Fruit fly (Drosophila melanogaster) whole organism, embryonic: ENCODE measurements around the gene CG10068.
A peak's percentile ranks its signal among the peaks of the same experiment; 100 is the strongest.

Source experiments
- Antp ChIP-seq: fragments of 200-800 bp; sonication (Bioruptor generic); optimal IDR thresholded peaks from 3 replicates; lab custom pipeline; 2016; ENCODE audit warnings: missing biosample characterization, missing genetic modification characterization
- Atf-2 ChIP-seq: fragments of 200-800 bp; sonication (Bioruptor generic); optimal IDR thresholded peaks from 2 replicates; lab custom pipeline; 2016; ENCODE audit warnings: missing biosample characterization, missing genetic modification characterization
- CG10267 ChIP-seq: fragments of 200-800 bp; sonication (Bioruptor generic); optimal IDR thresholded peaks from 2 replicates; lab custom pipeline; 2018; ENCODE audit warnings: missing biosample characterization, mild to moderate bottlenecking, missing genetic modification characterization, moderate library complexity
- CG11456 ChIP-seq: fragments of 200-800 bp; sonication (Bioruptor generic); IDR thresholded peaks from 3 replicates; pipeline ENCODE4 v1.3.6; 2022; ENCODE audit warnings: missing biosample characterization, missing genetic modification characterization
- CG11504 ChIP-seq: fragments of 200-800 bp; sonication (Bioruptor generic); optimal IDR thresholded peaks from 3 replicates; lab custom pipeline; 2019; ENCODE audit warnings: missing biosample characterization, mild to moderate bottlenecking, missing genetic modification characterization, moderate library complexity
- CG11723 ChIP-seq: fragments of 200-800 bp; sonication (Bioruptor generic); optimal IDR thresholded peaks from 2 replicates; lab custom pipeline; 2017; ENCODE audit warnings: missing biosample characterization, mild to moderate bottlenecking, missing genetic modification characterization
- CG12391 ChIP-seq: fragments of 200-800 bp; sonication (Bioruptor generic); optimal IDR thresholded peaks from 3 replicates; lab custom pipeline; 2018; ENCODE audit warnings: missing biosample characterization, mild to moderate bottlenecking, missing genetic modification characterization, moderate library complexity
- CG12942 ChIP-seq: fragments of 200-800 bp; sonication (Bioruptor generic); optimal IDR thresholded peaks from 3 replicates; lab custom pipeline; 2016; ENCODE audit warnings: missing biosample characterization, missing genetic modification characterization
- CG13296 ChIP-seq: fragments of 200-800 bp; sonication (Bioruptor generic); optimal IDR thresholded peaks from 3 replicates; lab custom pipeline; 2018; ENCODE audit warnings: missing biosample characterization, mild to moderate bottlenecking, missing genetic modification characterization
- CG15696 ChIP-seq: fragments of 200-800 bp; sonication (Bioruptor generic); optimal IDR thresholded peaks from 2 replicates; lab custom pipeline; 2019; ENCODE audit warnings: missing biosample characterization, mild to moderate bottlenecking, missing genetic modification characterization, moderate library complexity
- CG1792 ChIP-seq: fragments of 200-800 bp; sonication (Bioruptor generic); optimal IDR thresholded peaks from 2 replicates; lab custom pipeline; 2016; ENCODE audit warnings: missing biosample characterization, missing genetic modification characterization
- CG18476 ChIP-seq: fragments of 200-800 bp; sonication (Bioruptor generic); optimal IDR thresholded peaks from 2 replicates; lab custom pipeline; 2016; ENCODE audit warnings: missing biosample characterization, mild to moderate bottlenecking, missing genetic modification characterization
- CG18619 ChIP-seq: fragments of 200-800 bp; sonication (Bioruptor generic); optimal IDR thresholded peaks from 3 replicates; lab custom pipeline; 2017; ENCODE audit warnings: missing biosample characterization, mild to moderate bottlenecking, missing genetic modification characterization
- CG31224 ChIP-seq: fragments of 200-800 bp; sonication (Bioruptor generic); IDR thresholded peaks from 2 replicates; pipeline ENCODE4 v1.3.6; 2022; ENCODE audit warnings: missing biosample characterization, missing genetic modification characterization
- CG4424 ChIP-seq: fragments of 200-800 bp; sonication (Bioruptor generic); optimal IDR thresholded peaks from 3 replicates; lab custom pipeline; 2016; ENCODE audit warnings: missing biosample characterization, missing genetic modification characterization
- CG4820 ChIP-seq: fragments of 200-800 bp; sonication (Bioruptor generic); optimal IDR thresholded peaks from 3 replicates; lab custom pipeline; 2016; ENCODE audit warnings: missing biosample characterization, missing genetic modification characterization
- CG5180 ChIP-seq: fragments of 200-800 bp; sonication (Bioruptor generic); optimal IDR thresholded peaks from 3 replicates; lab custom pipeline; 2017; ENCODE audit warnings: missing biosample characterization, missing genetic modification characterization, mild to moderate bottlenecking, moderate library complexity, missing genetic modification reagents
- CG5245 ChIP-seq: fragments of 200-800 bp; sonication (Bioruptor generic); optimal IDR thresholded peaks from 3 replicates; lab custom pipeline; 2016; ENCODE audit warnings: missing biosample characterization, missing genetic modification characterization
- CG7745 ChIP-seq: fragments of 200-800 bp; sonication (Bioruptor generic); optimal IDR thresholded peaks from 2 replicates; lab custom pipeline; 2018; ENCODE audit warnings: missing biosample characterization, mild to moderate bottlenecking, missing genetic modification characterization, moderate library complexity
- CG7928 ChIP-seq: fragments of 200-800 bp; sonication (Bioruptor generic); optimal IDR thresholded peaks from 2 replicates; lab custom pipeline; 2017; ENCODE audit warnings: missing biosample characterization, mild to moderate bottlenecking, missing genetic modification characterization
- CG8089 ChIP-seq: fragments of 200-800 bp; sonication (Bioruptor generic); optimal IDR thresholded peaks from 3 replicates; lab custom pipeline; 2016; ENCODE audit warnings: missing biosample characterization, missing genetic modification characterization
- CG9932 ChIP-seq: fragments of 200-800 bp; sonication (Bioruptor generic); IDR thresholded peaks from 2 replicates; pipeline ENCODE4 v1.3.6; 2022; ENCODE audit warnings: missing biosample characterization, missing genetic modification characterization
- CkIIα-i1 ChIP-seq: fragments of 200-800 bp; sonication (Bioruptor generic); IDR thresholded peaks from 2 replicates; pipeline ENCODE4 v1.3.6; 2022; ENCODE audit warnings: missing biosample characterization, missing genetic modification characterization
- Dad ChIP-seq: fragments of 200-800 bp; sonication (Bioruptor generic); optimal IDR thresholded peaks from 3 replicates; lab custom pipeline; 2016; ENCODE audit warnings: missing biosample characterization, missing genetic modification characterization
- Dp ChIP-seq: fragments of 200-800 bp; sonication (Bioruptor generic); optimal IDR thresholded peaks from 2 replicates; lab custom pipeline; 2018; ENCODE audit warnings: missing biosample characterization, mild to moderate bottlenecking, missing genetic modification characterization, moderate library complexity
- GATAe ChIP-seq: fragments of 200-800 bp; sonication (Bioruptor generic); conservative IDR thresholded peaks from 2 replicates; pipeline ENCODE4 v1.3.6; 2022; ENCODE audit warnings: missing biosample characterization, missing genetic modification characterization
- HLH4C ChIP-seq: fragments of 200-800 bp; sonication (Bioruptor generic); IDR thresholded peaks from 3 replicates; pipeline ENCODE4 v1.3.6; 2022; ENCODE audit warnings: missing biosample characterization, missing genetic modification characterization; ENCODE audit not compliant: partially characterized antibody
- Hey ChIP-seq: fragments of 200-800 bp; sonication (Bioruptor generic); optimal IDR thresholded peaks from 3 replicates; lab custom pipeline; 2018; ENCODE audit warnings: missing biosample characterization, mild to moderate bottlenecking, missing genetic modification characterization
- HmgZ ChIP-seq: fragments of 200-800 bp; sonication (Bioruptor generic); optimal IDR thresholded peaks from 2 replicates; lab custom pipeline; 2018; ENCODE audit warnings: missing biosample characterization, mild to moderate bottlenecking, missing genetic modification characterization
- Hmx ChIP-seq: fragments of 200-800 bp; sonication (Bioruptor generic); optimal IDR thresholded peaks from 2 replicates; lab custom pipeline; 2016; ENCODE audit warnings: missing biosample characterization, missing genetic modification characterization
- NC2α ChIP-seq: fragments of 200-800 bp; sonication (Bioruptor generic); optimal IDR thresholded peaks from 2 replicates; lab custom pipeline; 2016; ENCODE audit warnings: missing biosample characterization, missing genetic modification characterization
- Pdp1 ChIP-seq, 2 experiments: fragments of 200-800 bp; sonication (Bioruptor generic); optimal IDR thresholded peaks; 3 replicates each; lab custom pipeline; 2016; ENCODE audit warnings: missing biosample characterization in 2 of 2, missing genetic modification characterization in 2 of 2, mild to moderate bottlenecking in 1 of 2, moderate library complexity in 1 of 2
- Poxn ChIP-seq: fragments of 200-800 bp; sonication (Bioruptor generic); IDR thresholded peaks from 2 replicates; pipeline ENCODE4 v1.3.6; 2022; ENCODE audit warnings: missing biosample characterization, missing genetic modification characterization
- Six4 ChIP-seq: fragments of 200-800 bp; sonication (Bioruptor generic); optimal IDR thresholded peaks from 2 replicates; lab custom pipeline; 2016; ENCODE audit warnings: missing biosample characterization, missing genetic modification characterization
- Ssrp ChIP-seq: fragments of 200-800 bp; sonication (Bioruptor generic); optimal IDR thresholded peaks from 2 replicates; lab custom pipeline; 2018; ENCODE audit warnings: missing biosample characterization, mild to moderate bottlenecking, missing genetic modification characterization, moderate library complexity
- ac ChIP-seq: fragments of 200-800 bp; sonication (Bioruptor generic); optimal IDR thresholded peaks from 3 replicates; lab custom pipeline; 2017; ENCODE audit warnings: missing biosample characterization, mild to moderate bottlenecking, missing genetic modification characterization
- bcd ChIP-seq: fragments of 200-800 bp; sonication (Bioruptor generic); optimal IDR thresholded peaks from 2 replicates; lab custom pipeline; 2017; ENCODE audit warnings: missing biosample characterization, mild to moderate bottlenecking, missing genetic modification characterization
- bsh ChIP-seq, 2 experiments: fragments of 200-800 bp; sonication (Bioruptor generic); optimal IDR thresholded peaks; 2 replicates each; lab custom pipeline; 2017 to 2018; ENCODE audit warnings: mild to moderate bottlenecking in 2 of 2, missing biosample characterization in 2 of 2, missing genetic modification characterization in 2 of 2, moderate library complexity in 1 of 2
- chm ChIP-seq: fragments of 200-800 bp; sonication (Bioruptor generic); IDR thresholded peaks from 2 replicates; pipeline ENCODE4 v1.3.6; 2022; ENCODE audit warnings: missing biosample characterization, missing genetic modification characterization
- gce ChIP-seq: fragments of 200-800 bp; sonication (Bioruptor generic); IDR thresholded peaks from 3 replicates; pipeline ENCODE4 v1.3.6; 2022; ENCODE audit warnings: missing biosample characterization, missing genetic modification characterization
- inv ChIP-seq: fragments of 200-800 bp; sonication (Bioruptor generic); IDR thresholded peaks from 2 replicates; pipeline ENCODE4 v1.3.6; 2022; ENCODE audit warnings: missing biosample characterization, missing genetic modification characterization; ENCODE audit not compliant: partially characterized antibody
- kay ChIP-seq: fragments of 200-800 bp; sonication (Bioruptor generic); optimal IDR thresholded peaks from 2 replicates; lab custom pipeline; 2016; ENCODE audit warnings: missing biosample characterization, missing genetic modification characterization
- p53 ChIP-seq: fragments of 200-800 bp; sonication (Bioruptor generic); optimal IDR thresholded peaks from 2 replicates; lab custom pipeline; 2016; ENCODE audit warnings: missing biosample characterization, missing genetic modification characterization
- sens ChIP-seq: fragments of 200-800 bp; sonication (Bioruptor generic); peaks from one replicate; lab custom pipeline; 2016; ENCODE audit warnings: missing biosample characterization, missing genetic modification characterization
- sna ChIP-seq: fragments of 200-800 bp; sonication (Bioruptor generic); IDR thresholded peaks from 2 replicates; pipeline ENCODE4 v1.3.6; 2022; ENCODE audit warnings: missing biosample characterization, missing genetic modification characterization; ENCODE audit not compliant: partially characterized antibody
- toy ChIP-seq: fragments of 200-800 bp; sonication (Bioruptor generic); IDR thresholded peaks from 2 replicates; pipeline ENCODE4 v1.3.6; 2022; ENCODE audit warnings: missing biosample characterization, missing genetic modification characterization
- trem ChIP-seq: fragments of 200-800 bp; optimal IDR thresholded peaks from 3 replicates; lab custom pipeline; 2019; ENCODE audit warnings: missing biosample characterization, mild to moderate bottlenecking, missing genetic modification characterization, moderate library complexity
- wdn ChIP-seq: fragments of 200-800 bp; sonication (Bioruptor generic); IDR thresholded peaks from 2 replicates; pipeline ENCODE4 v1.3.6; 2022; ENCODE audit warnings: missing biosample characterization, missing genetic modification characterization
- zfh2 ChIP-seq: fragments of 200-800 bp; sonication (Bioruptor generic); optimal IDR thresholded peaks from 2 replicates; lab custom pipeline; 2016; ENCODE audit warnings: missing biosample characterization, missing genetic modification characterization

The CG10068 gene

dm6 chr3R:7150544-7151406, 22.9 kb upstream of the CG10068 start, which contains the start of the genes gfzf and Sas-4 (continued):
- TF ChIP-seq CG4424 (GFP tag; lab: Kevin White, UChicago) (peak; percentile 68), CG18476 (peak; percentile 65), toy (GFP tag; lab: Robert Waterston, UW) (no peak), CkIIα-i1 (GFP tag; lab: Robert Waterston, UW) (no peak), Antp (GFP tag; lab: Kevin White, UChicago) (peak; percentile 49), NC2α (GFP tag; lab: Kevin White, UChicago) (no peak), sens (peak; percentile 91), CG15696 (tag; lab: Kevin White, UChicago) (peak; percentile 42), CG11456 (GFP tag; lab: Robert Waterston, UW) (0 out of 3 replicates have a peak, but pooled peaks have one; percentile 68), ac (GFP tag; lab: Kevin White, UChicago) (no peak), HmgZ (tag; lab: Kevin White, UChicago) (peak; percentile 19), CG11723 (GFP tag; lab: Kevin White, UChicago) (no peak), Ssrp (tag; lab: Kevin White, UChicago) (peak; percentile 69), CG12942 (GFP tag; lab: Kevin White, UChicago) (peak; percentile 63), HLH4C (GFP tag; lab: Robert Waterston, UW) (no peak), CG11504 (tag; lab: Kevin White, UChicago) (no peak), CG10267 (tag; lab: Kevin White, UChicago) (peak; percentile 92), CG1792 (GFP tag; lab: Kevin White, UChicago) (no peak), CG18619 (GFP tag; lab: Kevin White, UChicago) (peak; percentile 56), p53 (no peak), CG9932 (peak; percentile 79), CG7745 (tag; lab: Kevin White, UChicago) (no peak), zfh2 (GFP tag; lab: Kevin White, UChicago) (peak; percentile 70), Atf-2 (GFP tag; lab: Kevin White, UChicago) (no peak), bcd (peak; percentile 69), Dp (peak; percentile 63), CG12391 (peak; percentile 56), CG5245 (GFP tag; lab: Kevin White, UChicago) (peak; percentile 25), sna (GFP tag; lab: Robert Waterston, UW) (no peak), Pdp1 (GFP tag; optimal IDR thresholded peaks at IDR 0.05; lab: Kevin White, UChicago) (peak; percentile 9 to 58), Six4 (GFP tag; lab: Kevin White, UChicago) (peak; percentile 38), CG8089 (GFP tag; lab: Kevin White, UChicago) (peak; percentile 10), kay (GFP tag; lab: Kevin White, UChicago) (no peak), GATAe (GFP tag; lab: Robert Waterston, UW) (peak; percentile 47; the same call in 1 of the 2 replicates), wdn (GFP tag; lab: Robert Waterston, UW) (peak; percentile 39; the same call in 1 of the 2 replicates), CG13296 (peak; percentile 4), Hey (tag; lab: Kevin White, UChicago) (no peak), Hmx (GFP tag; lab: Kevin White, UChicago) (no peak), CG7928 (peak; percentile 88), chm (GFP tag; lab: Robert Waterston, UW) (no peak), trem (tag; lab: Kevin White, UChicago) (peak; percentile 50), CG31224 (GFP tag; lab: Robert Waterston, UW) (peak; percentile 59), CG4820 (peak; percentile 22), CG5180 (GFP tag; lab: Kevin White, UChicago) (no peak), gce (GFP tag; lab: Robert Waterston, UW) (no peak), Poxn (GFP tag; lab: Robert Waterston, UW) (0 out of 2 replicates have a peak, but pooled peaks have one; percentile 18), Dad (GFP tag; lab: Kevin White, UChicago) (no peak), bsh (GFP tag; optimal IDR thresholded peaks at IDR 0.05; lab: Kevin White, UChicago) (peak in 1 of 2 experiments; percentile 53), inv (GFP tag; lab: Robert Waterston, UW) (no peak)
